Fruit fly (Drosophila melanogaster) whole organism, prepupa: ENCODE results near the gene Irk3.
A peak's percentile ranks its signal among the peaks of the same experiment; 100 is the strongest.

Source experiments
- Blimp-1 ChIP-seq: fragments of 200-800 bp; sonication (Bioruptor generic); optimal IDR thresholded peaks from 3 replicates; lab custom pipeline; 2017; ENCODE audit warnings: missing biosample characterization, missing genetic modification characterization, mild to moderate bottlenecking, moderate library complexity, missing genetic modification reagents
- CG10631 ChIP-seq: fragments of 200-800 bp; sonication (Bioruptor generic); optimal IDR thresholded peaks from 2 replicates; lab custom pipeline; 2016; ENCODE audit warnings: missing biosample characterization, missing genetic modification characterization
- CG10669 ChIP-seq: fragments of 200-800 bp; sonication (Bioruptor generic); optimal IDR thresholded peaks from 3 replicates; lab custom pipeline; 2018; ENCODE audit warnings: missing biosample characterization, mild to moderate bottlenecking, missing genetic modification characterization, moderate library complexity
- CG11294 ChIP-seq: fragments of 200-800 bp; sonication (Bioruptor generic); IDR thresholded peaks from 2 replicates; pipeline ENCODE4 v1.3.6; 2022; ENCODE audit warnings: missing biosample characterization, missing genetic modification characterization
- CG11762 ChIP-seq: fragments of 200-800 bp; sonication (Bioruptor generic); optimal IDR thresholded peaks from 3 replicates; lab custom pipeline; 2016; ENCODE audit warnings: missing biosample characterization, missing genetic modification characterization; ENCODE audit not compliant: insufficient read depth
- CG11902 ChIP-seq: fragments of 200-800 bp; sonication (Bioruptor generic); optimal IDR thresholded peaks from 3 replicates; lab custom pipeline; 2016; ENCODE audit warnings: missing biosample characterization, missing genetic modification characterization
- CG15336 ChIP-seq: fragments of 200-800 bp; sonication (Bioruptor generic); IDR thresholded peaks from 2 replicates; pipeline ENCODE4 v1.3.6; 2022; ENCODE audit warnings: missing biosample characterization, missing genetic modification characterization
- CG16779 ChIP-seq: fragments of 200-800 bp; sonication (Bioruptor generic); optimal IDR thresholded peaks from 3 replicates; lab custom pipeline; 2017; ENCODE audit warnings: missing biosample characterization, mild to moderate bottlenecking, missing genetic modification characterization
- CG3032 ChIP-seq: fragments of 200-800 bp; optimal IDR thresholded peaks from 2 replicates; lab custom pipeline; 2019; ENCODE audit warnings: missing biosample characterization, mild to moderate bottlenecking, missing genetic modification characterization, moderate library complexity
- CG31627 ChIP-seq: fragments of 200-800 bp; sonication (Bioruptor generic); optimal IDR thresholded peaks from 3 replicates; lab custom pipeline; 2016; ENCODE audit warnings: missing biosample characterization, missing genetic modification characterization
- CG32006 ChIP-seq: fragments of 200-800 bp; sonication (Bioruptor generic); optimal IDR thresholded peaks from 3 replicates; lab custom pipeline; 2017; ENCODE audit warnings: missing biosample characterization, mild to moderate bottlenecking, missing genetic modification characterization
- CG34406 ChIP-seq: fragments of 200-800 bp; sonication (Bioruptor generic); optimal IDR thresholded peaks from 3 replicates; lab custom pipeline; 2016; ENCODE audit warnings: missing biosample characterization, missing genetic modification characterization
- CG3919 ChIP-seq: fragments of 200-800 bp; sonication (Bioruptor generic); optimal IDR thresholded peaks from 3 replicates; lab custom pipeline; 2016; ENCODE audit warnings: missing biosample characterization, missing genetic modification characterization
- CG6163 ChIP-seq: fragments of 200-800 bp; sonication (Bioruptor generic); IDR thresholded peaks from 3 replicates; pipeline ENCODE4 v1.3.6; 2022; ENCODE audit warnings: missing biosample characterization, missing genetic modification characterization
- CG6276 ChIP-seq: fragments of 200-800 bp; sonication (Bioruptor generic); optimal IDR thresholded peaks from 2 replicates; lab custom pipeline; 2017; ENCODE audit warnings: missing biosample characterization, mild to moderate bottlenecking, missing genetic modification characterization
- CG6792 ChIP-seq: fragments of 200-800 bp; sonication (Bioruptor generic); optimal IDR thresholded peaks from 3 replicates; lab custom pipeline; 2016; ENCODE audit warnings: missing biosample characterization, missing genetic modification characterization
- CG6808 ChIP-seq: fragments of 200-800 bp; sonication (Bioruptor generic); optimal IDR thresholded peaks from 3 replicates; lab custom pipeline; 2017; ENCODE audit warnings: missing biosample characterization, missing genetic modification characterization, mild to moderate bottlenecking, moderate library complexity, missing genetic modification reagents
- CG7368 ChIP-seq: fragments of 200-800 bp; sonication (Bioruptor generic); optimal IDR thresholded peaks from 3 replicates; lab custom pipeline; 2016; ENCODE audit warnings: missing biosample characterization, missing genetic modification characterization
- CG8119 ChIP-seq: fragments of 200-800 bp; sonication (Bioruptor generic); IDR thresholded peaks from 3 replicates; pipeline ENCODE4 v1.3.6; 2022; ENCODE audit warnings: missing biosample characterization, missing genetic modification characterization
- CG8632 ChIP-seq: fragments of 200-800 bp; sonication (Bioruptor generic); optimal IDR thresholded peaks from 3 replicates; lab custom pipeline; 2016; ENCODE audit warnings: missing biosample characterization, missing genetic modification characterization
- CG9139 ChIP-seq: fragments of 200-800 bp; sonication (Bioruptor generic); optimal IDR thresholded peaks from 3 replicates; lab custom pipeline; 2017; ENCODE audit warnings: missing biosample characterization, mild to moderate bottlenecking, missing genetic modification characterization
- Eip75B ChIP-seq: fragments of 200-800 bp; sonication (Bioruptor generic); optimal IDR thresholded peaks from 3 replicates; lab custom pipeline; 2016; ENCODE audit warnings: missing biosample characterization, missing genetic modification characterization
- Eip78C ChIP-seq: fragments of 200-800 bp; sonication (Bioruptor generic); peaks from one replicate; lab custom pipeline; 2016; ENCODE audit warnings: missing biosample characterization, missing genetic modification characterization
- Eip93F ChIP-seq: fragments of 200-800 bp; sonication (Bioruptor generic); optimal IDR thresholded peaks from 2 replicates; lab custom pipeline; 2016; ENCODE audit warnings: missing biosample characterization, mild to moderate bottlenecking, missing genetic modification characterization
- Ets21C ChIP-seq: fragments of 200-800 bp; sonication (Bioruptor generic); optimal IDR thresholded peaks from 3 replicates; lab custom pipeline; 2016; ENCODE audit warnings: missing biosample characterization, missing genetic modification characterization
- Ets96B ChIP-seq: fragments of 200-800 bp; optimal IDR thresholded peaks from 2 replicates; lab custom pipeline; 2019; ENCODE audit warnings: missing biosample characterization, mild to moderate bottlenecking, missing genetic modification characterization, moderate library complexity
- Gug ChIP-seq: fragments of 200-800 bp; sonication (Bioruptor generic); IDR thresholded peaks from 2 replicates; pipeline ENCODE4 v1.3.6; 2022; ENCODE audit warnings: missing biosample characterization, missing genetic modification characterization
- Hr38 ChIP-seq: sonication (Bioruptor generic); optimal IDR thresholded peaks from 2 replicates; lab custom pipeline; 2016; ENCODE audit warnings: missing biosample characterization, missing genetic modification characterization
- Hr39 ChIP-seq: fragments of 200-800 bp; sonication (Bioruptor generic); optimal IDR thresholded peaks from 2 replicates; lab custom pipeline; 2016; ENCODE audit warnings: missing biosample characterization, missing genetic modification characterization
- Hr4 ChIP-seq: fragments of 200-800 bp; sonication (Bioruptor generic); optimal IDR thresholded peaks from 3 replicates; lab custom pipeline; 2016; ENCODE audit warnings: missing biosample characterization, missing genetic modification characterization
- OdsH ChIP-seq: fragments of 200-800 bp; sonication (Bioruptor generic); optimal IDR thresholded peaks from 3 replicates; lab custom pipeline; 2016; ENCODE audit warnings: missing biosample characterization, missing genetic modification characterization
- Smox ChIP-seq: fragments of 200-800 bp; sonication (Bioruptor generic); optimal IDR thresholded peaks from 3 replicates; lab custom pipeline; 2016; ENCODE audit warnings: missing biosample characterization, missing genetic modification characterization
- Sox15 ChIP-seq: fragments of 200-800 bp; sonication (Bioruptor generic); optimal IDR thresholded peaks from 3 replicates; lab custom pipeline; 2016; ENCODE audit warnings: missing biosample characterization, missing genetic modification characterization
- achi ChIP-seq: fragments of 200-800 bp; sonication (Bioruptor generic); optimal IDR thresholded peaks from 3 replicates; lab custom pipeline; 2016; ENCODE audit warnings: missing biosample characterization, missing genetic modification characterization
- acj6 ChIP-seq: fragments of 200-800 bp; sonication (Bioruptor generic); optimal IDR thresholded peaks from 3 replicates; lab custom pipeline; 2016; ENCODE audit warnings: missing biosample characterization, missing genetic modification characterization
- cyc ChIP-seq: fragments of 200-800 bp; sonication (Bioruptor generic); optimal IDR thresholded peaks from 3 replicates; lab custom pipeline; 2016; ENCODE audit warnings: missing biosample characterization, missing genetic modification characterization
- dac ChIP-seq: fragments of 200-800 bp; sonication (Bioruptor generic); optimal IDR thresholded peaks from 2 replicates; lab custom pipeline; 2017; ENCODE audit warnings: missing biosample characterization, mild to moderate bottlenecking, missing genetic modification characterization
- eg ChIP-seq: fragments of 200-800 bp; sonication (Bioruptor generic); IDR thresholded peaks from 3 replicates; pipeline ENCODE4 v1.3.6; 2022; ENCODE audit warnings: missing biosample characterization, missing genetic modification characterization
- esn ChIP-seq: fragments of 200-800 bp; sonication (Bioruptor generic); optimal IDR thresholded peaks from 2 replicates; lab custom pipeline; 2016; ENCODE audit warnings: missing biosample characterization, mild to moderate bottlenecking, missing genetic modification characterization, moderate library complexity
- fd59A ChIP-seq: fragments of 200-800 bp; sonication (Bioruptor generic); optimal IDR thresholded peaks from 2 replicates; lab custom pipeline; 2017; ENCODE audit warnings: missing biosample characterization, mild to moderate bottlenecking, missing genetic modification characterization, missing genetic modification reagents
- fd85E ChIP-seq: fragments of 200-800 bp; sonication (Bioruptor generic); optimal IDR thresholded peaks from 3 replicates; lab custom pipeline; 2016; ENCODE audit warnings: missing biosample characterization, missing genetic modification characterization
- fkh ChIP-seq: fragments of 200-800 bp; sonication (Bioruptor generic); optimal IDR thresholded peaks from 3 replicates; lab custom pipeline; 2017; ENCODE audit warnings: missing biosample characterization, mild to moderate bottlenecking, missing genetic modification characterization, moderate library complexity
- lz ChIP-seq: fragments of 200-800 bp; sonication (Bioruptor generic); optimal IDR thresholded peaks from 3 replicates; lab custom pipeline; 2016; ENCODE audit warnings: missing biosample characterization, missing genetic modification characterization
- net ChIP-seq: fragments of 200-800 bp; sonication (Bioruptor generic); optimal IDR thresholded peaks from 3 replicates; lab custom pipeline; 2016; ENCODE audit warnings: missing biosample characterization, missing genetic modification characterization
- spab ChIP-seq: fragments of 200-800 bp; sonication (Bioruptor generic); optimal IDR thresholded peaks from 2 replicates; lab custom pipeline; 2017; ENCODE audit warnings: missing biosample characterization, mild to moderate bottlenecking, missing genetic modification characterization, missing genetic modification reagents
- ss ChIP-seq, 2 experiments: fragments of 200-800 bp; sonication (Bioruptor generic); optimal IDR thresholded peaks; 2 replicates in 1 of 2; 3 replicates in 1 of 2; lab custom pipeline; 2017 to 2018; ENCODE audit warnings: mild to moderate bottlenecking in 2 of 2, missing biosample characterization in 2 of 2, missing genetic modification characterization in 2 of 2, moderate library complexity in 1 of 2
- topi ChIP-seq: fragments of 200-800 bp; sonication (Bioruptor generic); optimal IDR thresholded peaks from 3 replicates; lab custom pipeline; 2016; ENCODE audit warnings: missing biosample characterization, missing genetic modification characterization
- vri ChIP-seq: fragments of 200-800 bp; sonication (Bioruptor generic); optimal IDR thresholded peaks from 3 replicates; lab custom pipeline; 2016; ENCODE audit warnings: missing biosample characterization, mild to moderate bottlenecking, missing genetic modification characterization

Gene Irk3

DNA sequence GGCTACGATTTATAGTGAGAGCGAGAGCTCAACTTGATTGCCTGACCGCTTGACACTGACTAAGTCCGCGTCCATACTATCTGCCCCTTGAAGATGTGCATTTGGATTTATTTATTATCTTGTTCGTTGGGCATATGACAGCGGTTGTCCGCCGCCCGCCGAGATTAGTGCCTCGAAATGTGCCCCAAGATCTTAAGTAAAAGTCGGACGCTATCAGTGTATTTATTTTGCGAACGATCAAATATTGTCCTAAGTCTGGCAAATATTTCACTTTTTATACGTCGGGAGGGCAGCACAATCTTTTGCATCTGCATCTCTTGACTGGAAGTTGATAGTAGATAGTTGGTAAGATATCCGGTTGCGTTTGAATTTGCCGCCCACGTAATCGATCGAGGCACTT is at the start of gene Irk3:
Irk3 (minus strand) TSS at position 63 of the 400 bp plus-strand sequence.
- no peak for TF ChIP-seq Ets21C (GFP tag; lab: Kevin White, UChicago)
- no peak for TF ChIP-seq CG10631 (GFP tag; lab: Kevin White, UChicago)
- no peak for TF ChIP-seq vri (GFP tag; lab: Kevin White, UChicago)
- no peak for TF ChIP-seq CG11902 (GFP tag; lab: Kevin White, UChicago)

DNA sequence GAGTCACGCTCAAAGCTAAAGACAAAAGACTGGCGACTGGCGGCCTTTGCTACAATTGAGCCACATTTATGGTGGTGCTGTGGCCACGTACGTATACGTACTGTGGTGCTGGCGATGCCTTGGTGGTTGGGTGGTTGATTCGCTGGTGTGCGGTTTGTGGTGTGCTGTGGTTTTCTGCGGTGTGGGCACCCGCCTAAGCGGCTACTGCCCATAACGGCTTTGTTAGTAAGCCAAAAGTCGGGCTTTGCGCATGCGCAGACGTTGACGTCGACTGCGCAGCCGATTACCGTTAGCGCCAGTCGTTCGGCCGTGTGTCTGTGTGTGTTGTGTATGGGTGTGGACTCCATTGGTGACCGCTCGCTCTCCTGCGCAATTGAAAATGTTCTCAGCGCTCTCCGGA is 39.7 kb upstream of the Irk3 start:
- no peak for TF ChIP-seq CG6163 (GFP tag; lab: Robert Waterston, UW)
- no peak for TF ChIP-seq CG10669 (GFP tag; lab: Kevin White, UChicago)
- no peak for TF ChIP-seq Smox (GFP tag; lab: Kevin White, UChicago)
- no peak for TF ChIP-seq CG16779
- TF ChIP-seq Blimp-1 (GFP tag; lab: Kevin White, UChicago), result no peak
- TF ChIP-seq, all 60 proteins: peak for 0

DNA sequence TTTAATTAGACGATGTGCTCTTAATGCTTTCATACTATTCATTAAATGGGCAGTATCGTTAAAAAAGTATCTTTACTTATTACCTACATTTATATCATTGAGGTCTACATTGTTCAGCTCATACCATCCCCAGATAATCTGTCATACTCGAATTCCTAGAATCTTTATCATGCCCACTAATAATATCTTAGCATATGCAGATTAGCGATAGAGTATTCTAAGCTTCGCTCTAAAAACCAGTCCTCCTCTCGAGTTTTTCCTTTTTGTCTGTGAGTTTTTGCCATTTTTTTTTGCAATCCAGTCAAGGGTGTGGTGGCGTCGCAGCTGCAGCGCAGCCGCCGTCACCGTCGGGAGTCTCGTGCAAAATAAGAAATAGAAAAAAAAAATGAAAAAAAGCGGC is 39.3 kb upstream of the Irk3 start:
- TF ChIP-seq CG3919 (GFP tag; lab: Kevin White, UChicago), result peak; percentile 3
- peak; percentile 33 for TF ChIP-seq CG16779
- TF ChIP-seq Sox15, result no peak
- TF ChIP-seq net, result peak; percentile 11
- TF ChIP-seq esn (GFP tag; lab: Kevin White, UChicago), result no peak
- no peak for TF ChIP-seq CG11902 (GFP tag; lab: Kevin White, UChicago)
- TF ChIP-seq Hr4 (GFP tag; lab: Kevin White, UChicago), result peak; percentile 49
- no peak for TF ChIP-seq vri (GFP tag; lab: Kevin White, UChicago)
- TF ChIP-seq lz (GFP tag; lab: Kevin White, UChicago), result no peak
- TF ChIP-seq Ets96B (tag; lab: Kevin White, UChicago), result no peak
- no peak for TF ChIP-seq Blimp-1 (GFP tag; lab: Kevin White, UChicago)
- TF ChIP-seq fd85E (GFP tag; lab: Kevin White, UChicago), result no peak
- no peak for TF ChIP-seq CG31627 (GFP tag; lab: Kevin White, UChicago)
- no peak for TF ChIP-seq CG11294 (GFP tag; lab: Robert Waterston, UW)
- no peak for TF ChIP-seq fkh (GFP tag; lab: Kevin White, UChicago)
- no peak for TF ChIP-seq acj6 (GFP tag; lab: Kevin White, UChicago)
- no peak for TF ChIP-seq cyc
- TF ChIP-seq CG32006 (GFP tag; lab: Kevin White, UChicago), result peak; percentile 84
- TF ChIP-seq Gug (GFP tag; lab: Robert Waterston, UW), result no peak
- TF ChIP-seq CG6792, result no peak
- peak; percentile 77 for TF ChIP-seq CG6276 (GFP tag; lab: Kevin White, UChicago)
- TF ChIP-seq fd59A (GFP tag; lab: Kevin White, UChicago), result no peak
- TF ChIP-seq CG6808 (GFP tag; lab: Kevin White, UChicago), result no peak
- TF ChIP-seq dac (GFP tag; lab: Kevin White, UChicago), result peak; percentile 25
- TF ChIP-seq Eip78C (GFP tag; lab: Kevin White, UChicago), result peak; percentile 73
- TF ChIP-seq achi (GFP tag; lab: Kevin White, UChicago), result peak; percentile 38
- peak; percentile 80 for TF ChIP-seq eg
- TF ChIP-seq CG8632 (GFP tag; lab: Kevin White, UChicago), result no peak
- TF ChIP-seq Hr39 (GFP tag; lab: Kevin White, UChicago), result no peak
- TF ChIP-seq CG11762, result peak; percentile 23
- no peak for TF ChIP-seq CG7368 (GFP tag; lab: Kevin White, UChicago)
- no peak for TF ChIP-seq Hr38
- TF ChIP-seq ss (GFP tag; optimal IDR thresholded peaks at IDR 0.05; lab: Kevin White, UChicago), result peak in 1 of 2 experiments; percentile 14
- no peak for TF ChIP-seq topi (GFP tag; lab: Kevin White, UChicago)
- TF ChIP-seq CG15336 (GFP tag; lab: Robert Waterston, UW), result peak; percentile 63
- TF ChIP-seq OdsH, result peak; percentile 30
- no peak for TF ChIP-seq CG34406 (GFP tag; lab: Kevin White, UChicago)
- TF ChIP-seq Eip75B (GFP tag; lab: Kevin White, UChicago), result peak; percentile 3
- TF ChIP-seq CG3032 (tag; lab: Kevin White, UChicago), result no peak
- TF ChIP-seq spab (GFP tag; lab: Kevin White, UChicago), result no peak
- peak; percentile 38; the same call in 2 of the 3 replicates for TF ChIP-seq CG8119 (GFP tag; lab: Robert Waterston, UW)
- TF ChIP-seq Ets21C (GFP tag; lab: Kevin White, UChicago), result no peak
- peak; percentile 35 for TF ChIP-seq CG10631 (GFP tag; lab: Kevin White, UChicago)
- no peak for TF ChIP-seq CG9139 (GFP tag; lab: Kevin White, UChicago)
- TF ChIP-seq Eip93F, result no peak
